Worm (Caenorhabditis elegans) whole organism, L4 larva: ENCODE results near the gene mek-1.
A peak's percentile ranks its signal among the peaks of the same experiment; 100 is the strongest.

Experiments
- F10B5.3 ChIP-seq: sonication (generic microtip); optimal IDR thresholded peaks from 2 replicates; lab custom pipeline; 2016; ENCODE audit warnings: mild to moderate bottlenecking, missing genetic modification characterization, missing compliant biosample characterization
- F44E2.7 ChIP-seq: fragments of 200-800 bp; sonication (Bioruptor generic); IDR thresholded peaks from 2 replicates; pipeline ENCODE4 v2.1.2; 2022; ENCODE audit warnings: missing genetic modification characterization, missing compliant biosample characterization
- F49E8.2 ChIP-seq: sonication (generic microtip); optimal IDR thresholded peaks from 2 replicates; lab custom pipeline; 2016; ENCODE audit warnings: missing compliant biosample characterization, mild to moderate bottlenecking, missing genetic modification characterization, borderline replicate concordance
- R02D3.7 ChIP-seq: fragments of 150-350 bp; sonication (generic microtip); optimal IDR thresholded peaks from 3 replicates; lab custom pipeline; 2014; ENCODE audit warnings: missing biosample characterization, missing genetic modification characterization
- Y105C5A.15 ChIP-seq: fragments of 200-800 bp; sonication (Bioruptor generic); IDR thresholded peaks from 2 replicates; pipeline ENCODE4 v1.3.6; 2022; ENCODE audit warnings: missing genetic modification characterization, missing compliant biosample characterization
- Y48G9A.11 ChIP-seq: fragments of 200-800 bp; sonication (Bioruptor generic); IDR thresholded peaks from 2 replicates; pipeline ENCODE4 v1.3.6; 2022; ENCODE audit warnings: missing genetic modification reagents, missing genetic modification characterization, missing compliant biosample characterization
- Y75B8A.6 ChIP-seq: fragments of 200-800 bp; sonication (Bioruptor generic); IDR thresholded peaks from 2 replicates; pipeline ENCODE4 v1.3.6; 2022; ENCODE audit warnings: missing genetic modification reagents, missing genetic modification characterization, missing compliant biosample characterization
- ZK546.5 ChIP-seq, 2 experiments: sonication (generic microtip); optimal IDR thresholded peaks; 2 replicates each; lab custom pipeline; 2017; ENCODE audit warnings: missing biosample characterization in 2 of 2, missing genetic modification characterization in 2 of 2
- aha-1 ChIP-seq: fragments of 150-350 bp; peaks from one replicate; lab custom pipeline; 2014; ENCODE audit warnings: missing biosample characterization, missing genetic modification characterization
- arid-1 ChIP-seq: fragments of 200-800 bp; sonication (Bioruptor generic); conservative IDR thresholded peaks from 2 replicates; pipeline ENCODE4 v1.3.6; 2022; ENCODE audit warnings: missing genetic modification reagents, missing genetic modification characterization, missing compliant biosample characterization
- ceh-62 ChIP-seq: sonication (generic microtip); optimal IDR thresholded peaks from 2 replicates; lab custom pipeline; 2017; ENCODE audit warnings: missing biosample characterization, missing genetic modification characterization
- ceh-82 ChIP-seq: sonication (generic microtip); optimal IDR thresholded peaks from 2 replicates; lab custom pipeline; 2017; ENCODE audit warnings: missing biosample characterization, missing genetic modification characterization
- ces-1 ChIP-seq: fragments of 150-350 bp; sonication (generic microtip); optimal IDR thresholded peaks from 4 replicates; lab custom pipeline; 2014; ENCODE audit warnings: missing biosample characterization, missing genetic modification reagents, missing genetic modification characterization
- ctbp-1 ChIP-seq: fragments of 200-800 bp; sonication (Bioruptor generic); IDR thresholded peaks from 2 replicates; pipeline ENCODE4 v1.3.6; 2022; ENCODE audit warnings: missing genetic modification reagents, missing genetic modification characterization, missing compliant biosample characterization
- daf-12 ChIP-seq: fragments of 150-350 bp; optimal IDR thresholded peaks from 2 replicates; lab custom pipeline; 2014; ENCODE audit warnings: missing biosample characterization, missing genetic modification reagents, missing genetic modification characterization
- daf-16 ChIP-seq, 3 experiments: sonication (generic microtip); optimal IDR thresholded peaks; 2 replicates each; lab custom pipeline; 2016 to 2017; ENCODE audit warnings: missing genetic modification characterization in 3 of 3, missing genetic modification reagents in 3 of 3, mild to moderate bottlenecking in 2 of 3, missing compliant biosample characterization in 2 of 3, missing biosample characterization in 1 of 3, moderate library complexity in 1 of 3
- daf-19 ChIP-seq: fragments of 200-800 bp; sonication (Bioruptor generic); conservative IDR thresholded peaks from 2 replicates; pipeline ENCODE4 v1.3.6; 2022; ENCODE audit warnings: missing genetic modification characterization, missing compliant biosample characterization
- daf-8 ChIP-seq: fragments of 200-800 bp; sonication (Bioruptor generic); IDR thresholded peaks from 2 replicates; pipeline ENCODE4 v1.3.6; 2022; ENCODE audit warnings: missing genetic modification characterization, missing compliant biosample characterization
- dmd-9 ChIP-seq: fragments of 200-800 bp; sonication (Bioruptor generic); IDR thresholded peaks from 2 replicates; pipeline ENCODE4 v1.3.6; 2022; ENCODE audit warnings: missing genetic modification reagents, missing genetic modification characterization, missing compliant biosample characterization
- dpl-1 ChIP-seq: fragments of 150-350 bp; optimal IDR thresholded peaks from 2 replicates; lab custom pipeline; 2014; ENCODE audit warnings: missing biosample characterization, missing genetic modification reagents, missing genetic modification characterization
- duxl-1 ChIP-seq: sonication (generic microtip); optimal IDR thresholded peaks from 2 replicates; lab custom pipeline; 2016; ENCODE audit warnings: mild to moderate bottlenecking, missing genetic modification characterization, moderate library complexity, missing compliant biosample characterization; ENCODE audit not compliant: poor library complexity
- dve-1 ChIP-seq: sonication (generic microtip); optimal IDR thresholded peaks from 2 replicates; lab custom pipeline; 2017; ENCODE audit warnings: antibody characterized with exemption, mild to moderate bottlenecking, missing genetic modification characterization, missing compliant biosample characterization; ENCODE audit not compliant: insufficient read depth
- egl-43 ChIP-seq: fragments of 200-800 bp; sonication (Bioruptor generic); IDR thresholded peaks from 2 replicates; pipeline ENCODE4 v1.3.6; 2022; ENCODE audit warnings: missing genetic modification reagents, missing genetic modification characterization, missing compliant biosample characterization
- gei-8 ChIP-seq: fragments of 200-800 bp; sonication (Bioruptor generic); optimal IDR thresholded peaks from 2 replicates; lab custom pipeline; 2018; ENCODE audit warnings: mild to moderate bottlenecking, missing genetic modification characterization, missing compliant biosample characterization
- hif-1 ChIP-seq, 2 experiments: sonication (generic microtip); optimal IDR thresholded peaks; 2 replicates each; lab custom pipeline; 2016 to 2017; ENCODE audit warnings: missing compliant biosample characterization in 2 of 2, missing genetic modification characterization in 2 of 2, missing genetic modification reagents in 2 of 2, missing genotype in 2 of 2, mild to moderate bottlenecking in 1 of 2
- jun-1 ChIP-seq: fragments of 150-350 bp; optimal IDR thresholded peaks from 2 replicates; lab custom pipeline; 2014; ENCODE audit warnings: missing biosample characterization, missing genetic modification reagents, missing genetic modification characterization
- lin-13 ChIP-seq: fragments of 150-350 bp; optimal IDR thresholded peaks from 2 replicates; lab custom pipeline; 2014; ENCODE audit warnings: missing biosample characterization, missing genetic modification reagents, missing genetic modification characterization
- lin-29 ChIP-seq: fragments of 200-800 bp; sonication (Bioruptor generic); IDR thresholded peaks from 2 replicates; pipeline ENCODE4 v1.3.6; 2022; ENCODE audit warnings: missing genetic modification reagents, missing genetic modification characterization, missing compliant biosample characterization
- lin-39 ChIP-seq: fragments of 150-350 bp; optimal IDR thresholded peaks from 2 replicates; lab custom pipeline; 2014; ENCODE audit warnings: missing biosample characterization, missing genetic modification reagents, missing genetic modification characterization
- mes-2 ChIP-seq: sonication (generic microtip); optimal IDR thresholded peaks from 2 replicates; lab custom pipeline; 2016; ENCODE audit warnings: missing genotype, mild to moderate bottlenecking, missing genetic modification characterization, missing compliant biosample characterization; ENCODE audit not compliant: poor library complexity, severe bottlenecking
- mxl-2 ChIP-seq: fragments of 200-800 bp; sonication (Bioruptor generic); conservative IDR thresholded peaks from 2 replicates; pipeline ENCODE4 v1.3.6; 2022; ENCODE audit warnings: missing genetic modification reagents, missing genetic modification characterization, missing compliant biosample characterization
- mxl-3 ChIP-seq: fragments of 200-800 bp; sonication (Bioruptor generic); optimal IDR thresholded peaks from 2 replicates; lab custom pipeline; 2018; ENCODE audit warnings: mild to moderate bottlenecking, missing genetic modification characterization, missing compliant biosample characterization
- nhr-102 ChIP-seq: sonication (generic microtip); optimal IDR thresholded peaks from 2 replicates; lab custom pipeline; 2016; ENCODE audit warnings: mild to moderate bottlenecking, missing genetic modification characterization, moderate library complexity, missing compliant biosample characterization
- nhr-111 ChIP-seq: fragments of 200-800 bp; sonication (Bioruptor generic); optimal IDR thresholded peaks from 2 replicates; lab custom pipeline; 2018; ENCODE audit warnings: mild to moderate bottlenecking, missing genetic modification characterization, missing compliant biosample characterization
- nhr-41 ChIP-seq: fragments of 200-800 bp; sonication (Bioruptor generic); IDR thresholded peaks from 2 replicates; pipeline ENCODE4 v1.3.6; 2022; ENCODE audit warnings: missing genetic modification reagents, missing genetic modification characterization, missing compliant biosample characterization
- nhr-48 ChIP-seq: sonication (generic microtip); optimal IDR thresholded peaks from 2 replicates; lab custom pipeline; 2016; ENCODE audit warnings: mild to moderate bottlenecking, missing genetic modification characterization, missing compliant biosample characterization
- php-3 ChIP-seq: fragments of 200-800 bp; sonication (Bioruptor generic); IDR thresholded peaks from 2 replicates; pipeline ENCODE4 v1.3.6; 2022; ENCODE audit warnings: missing genetic modification reagents, missing genetic modification characterization, missing compliant biosample characterization
- snpc-1.2 ChIP-seq: fragments of 200-800 bp; sonication (Bioruptor generic); IDR thresholded peaks from 2 replicates; pipeline ENCODE4 v1.3.6; 2022; ENCODE audit warnings: missing genetic modification reagents, missing genetic modification characterization, missing compliant biosample characterization
- snpc-4 ChIP-seq: fragments of 150-350 bp; optimal IDR thresholded peaks from 2 replicates; lab custom pipeline; 2014; ENCODE audit warnings: missing biosample characterization, missing genetic modification characterization
- spr-1 ChIP-seq: sonication (generic microtip); optimal IDR thresholded peaks from 2 replicates; lab custom pipeline; 2016; ENCODE audit warnings: mild to moderate bottlenecking, missing genetic modification characterization, missing compliant biosample characterization
- unc-130 ChIP-seq: sonication (generic microtip); optimal IDR thresholded peaks from 2 replicates; lab custom pipeline; 2016; ENCODE audit warnings: missing genetic modification reagents, missing genetic modification characterization, missing compliant biosample characterization
- unc-39 ChIP-seq: sonication (generic microtip); optimal IDR thresholded peaks from 2 replicates; lab custom pipeline; 2017; ENCODE audit warnings: missing biosample characterization, missing genetic modification characterization
- vab-7 ChIP-seq: fragments of 200-800 bp; sonication (Bioruptor generic); IDR thresholded peaks from 2 replicates; pipeline ENCODE4 v1.3.6; 2022; ENCODE audit warnings: missing genetic modification reagents, missing genetic modification characterization, missing compliant biosample characterization
- zip-11 ChIP-seq: fragments of 200-800 bp; sonication (Bioruptor generic); IDR thresholded peaks from 2 replicates; pipeline ENCODE4 v1.3.6; 2022; ENCODE audit warnings: missing genetic modification characterization, missing compliant biosample characterization

Gene mek-1

ce11 chrX:7500970-7501369 is 21.9 kb downstream of the mek-1 start, which contains the start of gene uggt-1 (continued):
- TF ChIP-seq daf-8 (GFP tag; lab: Robert Waterston, UW) (no peak), snpc-4 (tag; lab: Kevin White, UChicago) (no peak), dve-1 (tag; lab: Kevin White, UChicago) (peak; percentile 99), dpl-1 (GFP tag; lab: Kevin White, UChicago) (peak; percentile 83), Y105C5A.15 (GFP tag; lab: Robert Waterston, UW) (no peak), arid-1 (GFP tag; lab: Robert Waterston, UW) (peak; percentile 79), lin-13 (peak; percentile 84), hif-1 (tag; optimal IDR thresholded peaks at IDR 0.05; lab: Kevin White, UChicago) (peak; percentile 47 to 85), nhr-41 (no peak), php-3 (GFP tag; lab: Robert Waterston, UW) (0 out of 2 replicates have a peak, but pooled peaks have one; percentile 43), dmd-9 (GFP tag; lab: Robert Waterston, UW) (no peak), Y48G9A.11 (GFP tag; lab: Robert Waterston, UW) (no peak)

ce11 chrX:7502807-7503206 is 23.8 kb downstream of the mek-1 start, which contains the start of gene F48E3.6:
Gene F48E3.6 (minus strand): TSS chrX:7502907.
- TF ChIP-seq mxl-2 (no peak), F44E2.7 (GFP tag; lab: Robert Waterston, UW) (no peak), Y48G9A.11 (GFP tag; lab: Robert Waterston, UW) (no peak), jun-1 (tag; lab: Kevin White, UChicago) (no peak), ces-1 (no peak), lin-29 (GFP tag; lab: Robert Waterston, UW) (no peak), nhr-111 (GFP tag; lab: Kevin White, UChicago) (no peak), nhr-48 (no peak), ceh-82 (tag; lab: Kevin White, UChicago) (no peak), lin-39 (tag; lab: Kevin White, UChicago) (no peak), mxl-3 (no peak), ctbp-1 (GFP tag; lab: Robert Waterston, UW) (no peak), dve-1 (tag; lab: Kevin White, UChicago) (no peak), duxl-1 (no peak), unc-130 (GFP tag; lab: Kevin White, UChicago) (no peak), daf-16 (GFP tag; optimal IDR thresholded peaks at IDR 0.05; lab: Kevin White, UChicago) (no peak), daf-16 (tag; optimal IDR thresholded peaks at IDR 0.05; lab: Kevin White, UChicago) (no peak)

ce11 chrX:7506533-7506932 is 27.5 kb downstream of the mek-1 start, which contains the start of gene lgc-11:
Gene lgc-11 (minus strand): TSS chrX:7506633.
- TF ChIP-seq nhr-102 (tag; lab: Kevin White, UChicago) (no peak), daf-12 (tag; lab: Kevin White, UChicago) (no peak), hif-1 (tag; optimal IDR thresholded peaks at IDR 0.05; lab: Kevin White, UChicago) (no peak), F10B5.3 (tag; lab: Kevin White, UChicago) (no peak), unc-39 (tag; lab: Kevin White, UChicago) (no peak), gei-8 (no peak)

- 0 out of 2 replicates have a peak, but pooled peaks have one; percentile 39 for TF ChIP-seq vab-7 (GFP tag; lab: Robert Waterston, UW)
- TF ChIP-seq zip-11 (GFP tag; lab: Robert Waterston, UW): 0 out of 2 replicates have a peak, but pooled peaks have one; percentile 27
- TF ChIP-seq R02D3.7: no peak
- 0 out of 2 replicates have a peak, but pooled peaks have one; percentile 59 for TF ChIP-seq Y105C5A.15 (GFP tag; lab: Robert Waterston, UW)
- TF ChIP-seq F49E8.2 (tag; lab: Kevin White, UChicago): peak; percentile 16
- 0 out of 2 replicates have a peak, but pooled peaks have one; percentile 32 for TF ChIP-seq Y75B8A.6 (GFP tag; lab: Robert Waterston, UW)
- TF ChIP-seq Y48G9A.11 (GFP tag; lab: Robert Waterston, UW): 0 out of 2 replicates have a peak, but pooled peaks have one; percentile 20
- TF ChIP-seq ceh-62 (tag; lab: Kevin White, UChicago): no peak
- TF ChIP-seq daf-19: 0 out of 2 replicates have a peak, but pooled peaks have one; percentile 64
- peak; percentile 68 for TF ChIP-seq snpc-1.2 (GFP tag; lab: Robert Waterston, UW)
- 0 out of 2 replicates have a peak, but pooled peaks have one; percentile 51 for TF ChIP-seq egl-43 (GFP tag; lab: Robert Waterston, UW)
- peak; percentile 62; the same call in 1 of the 2 replicates for TF ChIP-seq arid-1 (GFP tag; lab: Robert Waterston, UW)
- TF ChIP-seq mes-2 (tag; lab: Kevin White, UChicago): peak; percentile 42
- peak in 1 of 2 experiments; percentile 36 for TF ChIP-seq daf-16 (GFP tag; optimal IDR thresholded peaks at IDR 0.05; lab: Kevin White, UChicago)
- TF ChIP-seq daf-16 (tag; optimal IDR thresholded peaks at IDR 0.05; lab: Kevin White, UChicago): no peak
- peak; percentile 55 for TF ChIP-seq aha-1 (tag; lab: Kevin White, UChicago)
- TF ChIP-seq spr-1 (tag; lab: Kevin White, UChicago): no peak
- TF ChIP-seq ZK546.5 (tag; optimal IDR thresholded peaks at IDR 0.05; lab: Kevin White, UChicago): no peak
These were observed 28.1 kb downstream of the mek-1 start for ce11 chrX:7507141-7507540.
